Worm (Caenorhabditis elegans) whole organism, mixed stage, embryonic: ENCODE measurements around the gene srh-44.

Experiments
- elt-3 ChIP-seq: fragments of 150-350 bp; optimal IDR thresholded peaks from 2 replicates; lab custom pipeline; 2014; ENCODE audit warnings: missing biosample characterization, missing genetic modification characterization
- mab-5 ChIP-seq: fragments of 150-350 bp; optimal IDR thresholded peaks from 2 replicates; lab custom pipeline; 2014; ENCODE audit warnings: missing biosample characterization, missing genetic modification characterization
- mep-1 ChIP-seq: fragments of 150-350 bp; optimal IDR thresholded peaks from 2 replicates; lab custom pipeline; 2017; ENCODE audit warnings: missing biosample characterization, missing genetic modification reagents, missing genetic modification characterization, inconsistent platforms
- nhr-12 ChIP-seq: fragments of 150-350 bp; optimal IDR thresholded peaks from 2 replicates; lab custom pipeline; 2014; ENCODE audit warnings: missing biosample characterization, missing genetic modification characterization
- nhr-28 ChIP-seq: fragments of 150-350 bp; optimal IDR thresholded peaks from 2 replicates; lab custom pipeline; 2014; ENCODE audit warnings: missing biosample characterization, missing genetic modification characterization
- nhr-76 ChIP-seq: sonication (generic microtip); optimal IDR thresholded peaks from 2 replicates; lab custom pipeline; 2017; ENCODE audit warnings: missing biosample characterization, missing genetic modification characterization
- snpc-4 ChIP-seq: fragments of 150-350 bp; optimal IDR thresholded peaks from 2 replicates; lab custom pipeline; 2014; ENCODE audit warnings: missing biosample characterization, missing genetic modification characterization
- unc-120 ChIP-seq: sonication (generic microtip); optimal IDR thresholded peaks from 2 replicates; lab custom pipeline; 2017; ENCODE audit warnings: missing genetic modification characterization, missing compliant biosample characterization; ENCODE audit not compliant: poor library complexity, severe bottlenecking
- unc-39 ChIP-seq: fragments of 150-350 bp; optimal IDR thresholded peaks from 2 replicates; lab custom pipeline; 2014; ENCODE audit warnings: missing biosample characterization, missing genetic modification characterization

DNA sequence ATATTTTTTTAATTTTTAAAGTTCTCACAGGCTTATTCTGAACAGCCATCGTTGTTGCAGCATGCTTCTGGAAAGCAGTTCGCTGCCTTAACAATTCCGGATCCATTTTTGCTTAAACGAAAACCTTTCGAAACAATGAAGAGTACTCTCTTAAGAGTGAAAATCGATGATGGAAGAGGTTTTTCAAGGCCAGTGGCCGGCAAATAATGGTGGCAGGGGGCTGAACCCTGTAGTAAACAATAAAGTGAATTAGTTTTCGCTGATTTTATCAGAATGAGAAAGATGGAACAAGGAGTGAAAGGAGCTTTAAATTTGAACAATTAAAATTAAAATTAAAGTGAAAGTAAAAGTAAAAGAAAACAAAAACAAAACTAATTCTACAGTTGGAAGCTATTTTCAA lies 27.5 kb downstream of the srh-44 start, which contains the start of gene gtf-2E2:
- TF ChIP-seq unc-39 (no peak), nhr-12 (tag; lab: Kevin White, UChicago) (no peak), elt-3 (tag; lab: Kevin White, UChicago) (no peak), unc-120 (tag; lab: Kevin White, UChicago) (no peak), nhr-76 (tag; lab: Kevin White, UChicago) (no peak), nhr-28 (tag; lab: Kevin White, UChicago) (no peak), mep-1 (tag; lab: Kevin White, UChicago) (no peak), snpc-4 (tag; lab: Kevin White, UChicago) (no peak), mab-5 (tag; lab: Kevin White, UChicago) (no peak)
